Worm (Caenorhabditis elegans) whole organism, midembryonic: ENCODE measurements around the gene endu-2.

Experiments used
- med-1 ChIP-seq: sonication (generic microtip); optimal IDR thresholded peaks from 2 replicates; lab custom pipeline; 2017; ENCODE audit warnings: missing genetic modification characterization, mild to moderate bottlenecking, missing compliant biosample characterization, antibody characterized with exemption, missing genetic modification reagents; ENCODE audit not compliant: insufficient read depth
- ref-1 ChIP-seq: fragments of 200-800 bp; sonication (Bioruptor generic); conservative IDR thresholded peaks from 2 replicates; pipeline ENCODE4 v1.3.6; 2022; ENCODE audit warnings: missing genetic modification reagents, missing genetic modification characterization, missing compliant biosample characterization

DNA sequence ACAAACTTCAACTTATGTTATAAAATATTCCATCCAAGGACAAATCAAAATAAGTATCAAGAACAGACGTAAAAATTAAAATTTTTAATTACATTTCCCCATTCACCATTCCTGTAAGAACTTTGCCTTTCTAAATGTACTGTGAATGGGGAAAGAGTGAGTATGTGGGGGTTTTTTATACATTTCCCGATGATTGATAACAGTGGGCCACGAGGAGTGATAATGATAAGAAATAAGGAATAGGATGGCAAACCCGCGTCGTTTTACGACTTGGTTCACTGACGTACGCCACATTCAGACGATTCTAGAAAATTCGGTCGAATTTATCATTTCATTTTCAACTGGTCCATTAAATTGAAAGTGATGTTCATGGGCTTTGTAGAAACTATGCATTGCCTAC lies 31.1 kb upstream of the endu-2 start, which contains the start of gene cdd-1:
- TF ChIP-seq ref-1 (GFP tag; lab: Robert Waterston, UW) = no peak
- TF ChIP-seq med-1 (GFP tag; lab: Kevin White, UChicago) = no peak
